Fruit fly (Drosophila melanogaster) whole organism: Measurements from ENCODE around the gene hop.

Experiments
- CG8478 ChIP-seq: fragments of >200 bp; optimal IDR thresholded peaks from 2 replicates; lab custom pipeline; 2018; ENCODE audit warnings: inconsistent platforms
- Dll ChIP-seq: fragments of >200 bp; optimal IDR thresholded peaks from 2 replicates; lab custom pipeline; 2017
- EcR ChIP-seq, 2 experiments: fragments of >200 bp; optimal IDR thresholded peaks; 2 replicates each; lab custom pipeline; 2017; ENCODE audit warnings: missing biosample characterization in 2 of 2, missing genetic modification characterization in 2 of 2, missing genetic modification reagents in 2 of 2
- pan ChIP-seq: fragments of >200 bp; optimal IDR thresholded peaks from 2 replicates; lab custom pipeline; 2017
- psq ChIP-seq: fragments of >200 bp; optimal IDR thresholded peaks from 2 replicates; lab custom pipeline; 2017
- usp ChIP-seq: fragments of >200 bp; optimal IDR thresholded peaks from 2 replicates; lab custom pipeline; 2017; ENCODE audit warnings: missing biosample characterization, missing genetic modification characterization, mixed read lengths

Gene hop

DNA sequence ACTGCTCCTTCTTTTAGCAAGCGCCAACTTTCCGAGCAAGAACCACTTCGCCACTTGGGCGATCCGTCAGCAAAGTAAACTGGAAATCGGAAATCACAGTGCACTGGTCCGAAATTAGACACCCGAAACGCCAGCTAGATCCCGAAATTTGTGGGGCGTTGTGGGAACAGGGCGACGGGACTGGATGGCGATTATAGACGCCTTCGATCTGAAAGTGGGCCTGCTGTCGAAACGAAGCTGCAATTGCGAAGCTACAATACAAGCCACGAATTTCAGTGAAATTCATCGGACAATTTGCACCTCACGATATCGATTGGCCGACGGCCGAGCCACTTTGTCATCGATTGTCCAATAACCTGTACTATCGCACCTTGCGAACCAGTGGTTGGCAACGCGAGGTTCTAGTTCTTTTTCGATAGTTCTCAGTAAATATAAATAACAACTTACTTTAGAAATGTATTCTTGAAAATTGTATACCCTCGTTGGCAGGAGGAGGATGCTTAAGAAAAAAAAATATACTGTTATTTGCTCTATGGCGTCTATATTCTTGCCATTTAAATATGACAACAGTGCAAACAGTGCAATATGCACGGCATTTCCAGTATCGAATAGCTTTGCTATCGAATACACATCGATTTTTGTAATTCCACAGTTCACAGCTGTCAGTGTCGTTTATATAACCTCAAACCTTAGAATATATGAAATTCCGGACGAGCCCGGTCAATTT lies at the start of gene hop, which contains the start of gene Tim8:
Gene hop, minus strand, starts transcription at position 316 of the 727 bp plus-strand sequence.
Gene Tim8, plus strand, starts transcription at position 663 of the 727 bp plus-strand sequence.
- no peak for TF ChIP-seq pan (lab: Kevin White, UChicago)
- no peak for TF ChIP-seq CG8478 (lab: Kevin White, UChicago)
- no peak for TF ChIP-seq EcR (GFP tag; optimal IDR thresholded peaks at IDR 0.05; lab: Kevin White, UChicago)
- no peak for TF ChIP-seq usp (GFP tag; lab: Kevin White, UChicago)
- no peak for TF ChIP-seq Dll (lab: Kevin White, UChicago)
- no peak for TF ChIP-seq psq (lab: Kevin White, UChicago)

DNA sequence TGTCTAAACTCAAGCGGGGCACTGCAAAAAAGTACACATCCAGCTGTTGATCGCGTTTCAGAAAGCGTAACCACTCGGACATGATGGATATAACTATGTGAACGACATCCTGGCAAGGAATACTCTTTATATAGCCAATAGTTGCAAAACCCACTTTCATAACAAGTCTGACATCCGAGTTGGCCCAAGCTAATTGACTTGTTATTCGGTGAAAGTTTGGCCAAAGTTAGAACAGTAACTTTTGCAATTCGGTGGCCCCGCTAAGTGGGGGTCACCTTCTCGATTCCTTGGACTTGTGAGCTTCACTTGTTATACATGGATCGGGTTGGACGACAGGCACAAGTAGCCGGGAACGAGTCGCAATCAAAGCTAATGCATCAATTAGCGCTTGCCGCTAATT lies 49.4 kb upstream of the hop start, which contains the start of the genes Gr10a and Or10a:
Gene Gr10a, minus strand, starts transcription at position 101 of the 400 bp plus-strand sequence.
Gene Or10a, minus strand, starts transcription at position 101 of the 400 bp plus-strand sequence.
- no peak for TF ChIP-seq usp (GFP tag; lab: Kevin White, UChicago)
- TF ChIP-seq Dll (lab: Kevin White, UChicago), result no peak
- no peak for TF ChIP-seq psq (lab: Kevin White, UChicago)
- TF ChIP-seq CG8478 (lab: Kevin White, UChicago), result no peak
- no peak for TF ChIP-seq pan (lab: Kevin White, UChicago)
- TF ChIP-seq EcR (GFP tag; optimal IDR thresholded peaks at IDR 0.05; lab: Kevin White, UChicago), result no peak

DNA sequence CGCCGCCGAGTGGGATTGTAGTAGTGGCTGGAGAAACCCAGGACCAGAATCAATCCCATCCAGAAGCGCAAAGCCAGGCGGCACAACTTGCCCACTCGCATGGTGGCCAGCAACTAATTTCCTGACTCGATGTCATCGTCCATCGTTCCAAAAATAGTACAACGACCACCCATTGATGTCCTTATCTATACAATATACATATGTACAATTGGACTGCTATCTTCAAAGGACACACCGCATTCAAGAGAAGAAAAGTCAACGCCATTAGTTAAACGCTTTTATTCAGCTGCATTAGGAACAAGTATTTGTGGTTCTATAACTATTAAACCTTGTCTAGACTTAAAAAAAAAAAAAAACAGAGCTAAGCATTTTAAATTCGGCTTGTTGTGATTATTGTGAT lies 45.2 kb upstream of the hop start, which contains the start of gene Gr10b:
Gene Gr10b, minus strand, starts transcription at position 101 of the 400 bp plus-strand sequence.
- TF ChIP-seq pan (lab: Kevin White, UChicago) (no peak), Dll (lab: Kevin White, UChicago) (no peak), EcR (GFP tag; optimal IDR thresholded peaks at IDR 0.05; lab: Kevin White, UChicago) (no peak), CG8478 (lab: Kevin White, UChicago) (no peak), psq (lab: Kevin White, UChicago) (no peak), usp (GFP tag; lab: Kevin White, UChicago) (no peak)

DNA sequence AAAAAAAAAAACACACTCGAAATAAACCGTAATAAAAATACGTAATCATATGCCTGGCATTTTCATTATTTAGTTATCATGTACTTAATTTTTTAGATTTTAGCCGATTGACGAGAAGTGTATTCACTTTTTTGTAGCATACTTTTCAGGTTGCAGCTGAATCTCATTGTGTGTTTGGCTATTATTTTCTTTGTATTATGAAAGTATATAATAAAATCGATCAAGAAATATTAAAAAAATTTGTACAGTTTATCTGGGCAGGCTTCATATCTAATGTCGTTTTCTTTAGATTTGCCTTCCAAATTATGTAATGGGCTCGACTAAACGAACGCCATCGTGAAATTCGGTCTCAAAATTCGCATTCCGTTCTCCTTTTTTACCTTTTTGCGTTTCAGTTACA lies 41.7 kb upstream of the hop start, which contains the start of gene CG15196:
Gene CG15196, plus strand, starts transcription at position 301 of the 400 bp plus-strand sequence.
- TF ChIP-seq pan (lab: Kevin White, UChicago), result no peak
- no peak for TF ChIP-seq Dll (lab: Kevin White, UChicago)
- no peak for TF ChIP-seq usp (GFP tag; lab: Kevin White, UChicago)
- no peak for TF ChIP-seq psq (lab: Kevin White, UChicago)
- TF ChIP-seq CG8478 (lab: Kevin White, UChicago), result no peak
- no peak for TF ChIP-seq EcR (GFP tag; optimal IDR thresholded peaks at IDR 0.05; lab: Kevin White, UChicago)

DNA sequence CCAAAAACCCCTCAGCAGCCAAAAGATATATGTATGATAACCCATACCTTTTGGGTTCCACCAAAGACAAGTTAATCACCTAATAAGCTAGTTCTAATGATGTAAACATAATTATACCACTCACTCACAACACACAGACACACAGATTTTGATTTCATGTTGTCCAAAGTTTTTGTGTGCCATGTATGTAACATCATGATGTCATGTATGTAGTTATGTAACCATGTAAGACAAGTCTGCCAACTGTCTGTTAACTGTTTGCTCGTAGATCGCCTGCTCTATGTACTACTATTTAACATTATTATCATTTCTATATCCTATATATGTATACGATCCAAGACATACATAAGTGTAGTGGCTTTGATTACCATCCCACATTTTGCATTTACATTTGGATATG lies 36.3 kb upstream of the hop start:
- TF ChIP-seq pan (lab: Kevin White, UChicago), result no peak
- no peak for TF ChIP-seq psq (lab: Kevin White, UChicago)
- TF ChIP-seq CG8478 (lab: Kevin White, UChicago), result no peak
- no peak for TF ChIP-seq EcR (GFP tag; optimal IDR thresholded peaks at IDR 0.05; lab: Kevin White, UChicago)
- TF ChIP-seq Dll (lab: Kevin White, UChicago), result no peak

DNA sequence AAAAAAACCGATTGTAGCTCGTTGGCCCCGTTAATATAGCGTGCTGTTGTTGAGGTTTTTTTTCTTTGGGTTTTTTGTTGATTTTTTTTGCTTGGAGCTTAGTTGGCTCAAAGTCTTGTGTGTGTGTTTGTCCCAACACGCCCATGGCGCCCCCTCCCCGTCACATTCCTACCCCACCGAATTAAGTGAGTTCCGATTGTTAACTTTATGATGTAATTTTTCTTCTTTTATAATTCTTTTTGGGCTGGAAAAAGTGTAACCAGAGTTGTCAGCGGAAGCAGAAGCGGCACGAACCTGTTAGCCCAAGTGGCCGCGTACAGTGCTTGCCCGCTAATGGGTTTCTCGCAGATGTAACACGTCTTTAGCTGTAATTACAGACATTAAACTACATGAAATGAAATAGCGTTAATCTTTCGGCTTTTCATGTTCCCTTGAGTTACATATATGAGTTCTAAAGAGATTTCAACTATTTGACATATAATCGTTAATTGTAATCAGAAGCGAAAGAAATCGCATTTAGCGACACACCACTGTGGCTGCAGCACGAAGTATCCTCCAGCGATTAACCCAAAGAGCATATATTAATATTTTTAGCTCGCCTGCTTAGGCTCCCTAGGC lies 25.2 kb upstream of the hop start:
- TF ChIP-seq psq (lab: Kevin White, UChicago) (no peak), CG8478 (lab: Kevin White, UChicago) (no peak), EcR (GFP tag; optimal IDR thresholded peaks at IDR 0.05; lab: Kevin White, UChicago) (no peak), pan (lab: Kevin White, UChicago) (no peak), usp (GFP tag; lab: Kevin White, UChicago) (no peak), Dll (lab: Kevin White, UChicago) (no peak)

DNA sequence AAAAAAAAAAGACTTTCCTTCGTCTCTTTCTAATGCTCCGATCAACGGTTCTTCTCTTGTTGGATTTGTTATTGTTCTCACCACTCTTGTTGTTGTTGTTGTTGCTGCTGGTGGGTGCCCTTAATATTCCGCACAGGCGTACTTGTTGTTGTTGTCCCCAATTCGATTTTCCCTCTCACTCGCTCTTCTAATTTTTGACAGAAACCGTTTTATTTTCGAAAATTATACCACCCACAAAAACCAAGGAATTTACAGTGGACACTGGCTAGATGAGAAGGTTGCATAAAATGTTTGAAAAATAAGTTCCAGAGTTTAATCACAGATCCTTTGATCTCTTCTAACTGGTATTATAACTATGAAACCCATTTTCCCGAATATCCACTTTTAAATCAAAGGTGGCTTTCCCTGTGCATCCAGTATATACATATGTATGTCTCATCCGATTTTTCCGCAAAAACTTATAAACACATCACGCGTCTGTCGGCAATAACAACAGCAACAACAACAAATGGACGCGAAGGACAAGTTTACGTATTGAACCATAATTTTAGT lies 23.5 kb upstream of the hop start:
- TF ChIP-seq psq (lab: Kevin White, UChicago) (no peak), pan (lab: Kevin White, UChicago) (no peak)

DNA sequence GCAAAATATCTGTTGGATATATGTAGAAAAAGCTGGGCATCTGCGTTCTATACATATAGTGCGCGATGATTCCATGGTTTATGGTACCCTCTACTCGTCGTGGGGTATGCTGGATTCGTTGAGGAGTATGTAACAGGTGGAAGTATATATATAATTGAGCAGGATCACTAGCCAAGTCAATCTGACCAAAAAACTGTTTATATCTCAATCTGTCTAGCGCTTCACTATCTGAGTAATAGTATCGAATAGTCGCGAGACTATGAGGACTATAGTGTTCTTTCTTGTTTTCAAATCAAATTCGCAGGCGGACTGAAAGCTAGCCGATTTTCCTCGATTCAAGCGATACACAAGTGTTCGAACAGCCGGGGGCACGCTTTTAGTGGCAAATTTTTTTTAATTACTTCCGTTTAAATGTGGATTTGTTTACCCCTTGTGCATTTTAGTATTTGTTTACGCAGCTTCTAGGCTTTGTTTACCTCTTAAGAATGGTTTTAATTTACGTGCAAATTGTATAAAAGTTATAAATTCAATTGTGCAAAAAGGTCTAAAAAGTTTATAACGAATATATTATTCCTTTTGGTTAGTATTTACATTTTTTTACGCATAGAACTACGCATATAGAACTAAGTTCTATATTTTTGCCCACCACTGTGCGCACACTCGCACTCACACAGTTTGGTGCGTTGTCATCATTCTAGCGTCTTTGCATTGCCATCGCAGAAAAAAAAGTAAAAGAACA lies 22.9 kb upstream of the hop start:
- TF ChIP-seq CG8478 (lab: Kevin White, UChicago) (no peak), Dll (lab: Kevin White, UChicago) (no peak), pan (lab: Kevin White, UChicago) (no peak), psq (lab: Kevin White, UChicago) (no peak), usp (GFP tag; lab: Kevin White, UChicago) (no peak), EcR (GFP tag; optimal IDR thresholded peaks at IDR 0.05; lab: Kevin White, UChicago) (no peak)

DNA sequence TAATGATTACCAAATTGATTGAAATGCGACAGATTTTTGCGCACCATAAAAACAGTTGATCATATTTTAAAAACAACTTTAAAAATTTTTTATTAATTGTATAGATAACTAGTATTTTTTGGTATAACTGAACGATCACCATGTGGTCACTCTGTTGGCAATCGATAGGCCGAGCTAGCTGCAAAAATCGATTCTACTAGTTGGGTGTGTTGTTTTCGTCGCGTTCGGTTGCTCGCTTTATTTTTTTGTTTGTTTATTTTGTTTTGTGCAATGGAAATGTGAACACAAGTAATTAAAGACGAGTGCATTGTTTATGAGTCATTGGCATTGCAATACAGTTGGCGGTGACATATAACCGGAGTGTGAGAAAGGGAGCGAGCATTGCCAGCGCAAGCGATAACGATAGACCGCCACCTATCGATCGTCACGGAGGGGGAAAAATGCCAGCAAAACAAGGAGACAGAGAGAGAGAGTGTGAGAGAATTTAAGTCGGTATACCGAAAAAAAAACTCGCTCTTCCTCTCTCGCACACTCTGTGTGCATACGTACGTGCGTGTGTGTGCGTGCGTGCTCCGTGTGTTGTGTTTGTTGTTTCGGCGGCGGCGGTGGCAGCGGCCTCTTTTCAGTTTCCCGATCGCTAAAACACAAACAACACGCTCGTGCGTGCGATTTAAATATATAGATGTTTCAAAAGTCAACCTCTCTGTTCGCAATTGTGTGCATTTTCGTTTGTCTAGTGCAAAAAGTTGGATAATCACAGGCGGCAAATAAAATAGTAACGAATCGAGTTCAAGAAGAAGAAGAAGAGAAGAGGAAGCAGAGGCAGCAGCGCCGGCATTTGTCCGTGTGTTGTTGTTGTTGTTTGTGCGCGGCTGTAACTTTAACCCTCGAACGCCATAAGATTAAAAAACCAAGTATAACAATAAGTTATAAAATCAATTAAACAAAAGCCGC lies 21.9 kb upstream of the hop start:
- peak; percentile 81 for TF ChIP-seq Dll (lab: Kevin White, UChicago)
- no peak for TF ChIP-seq EcR (GFP tag; optimal IDR thresholded peaks at IDR 0.05; lab: Kevin White, UChicago)

DNA sequence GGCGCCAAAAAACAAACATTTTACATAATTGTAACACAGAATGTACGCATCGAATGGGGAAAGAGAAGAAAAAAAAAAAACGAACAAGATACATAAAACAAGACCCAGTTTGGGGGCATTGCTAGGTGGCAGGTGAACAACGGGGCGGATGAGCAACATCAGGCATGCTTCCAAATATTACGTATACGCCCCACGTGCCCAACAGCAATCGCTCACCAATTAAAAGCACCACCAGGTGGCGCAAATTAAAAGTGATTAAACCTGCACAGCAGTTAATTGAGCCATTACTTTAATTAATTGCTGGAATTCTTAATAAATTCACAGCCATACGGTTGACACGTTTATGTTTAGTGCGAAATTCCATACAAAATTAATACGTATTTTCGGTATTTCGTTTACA lies 17.6 kb upstream of the hop start:
- TF ChIP-seq Dll (lab: Kevin White, UChicago) (no peak), usp (GFP tag; lab: Kevin White, UChicago) (no peak), pan (lab: Kevin White, UChicago) (no peak), EcR (GFP tag; optimal IDR thresholded peaks at IDR 0.05; lab: Kevin White, UChicago) (no peak), psq (lab: Kevin White, UChicago) (no peak), CG8478 (lab: Kevin White, UChicago) (no peak)
